Fruit fly (Drosophila melanogaster): ENCODE measurements around the gene Gr64c.

Gr64c gene

dm6 chr3L:4076907-4077306, 48.5 kb downstream of the Gr64c start:
- TF ChIP-seq Myc (optimal IDR thresholded peaks at IDR 0.05) (no peak), ttk (optimal IDR thresholded peaks at IDR 0.05) (no peak), insv (optimal IDR thresholded peaks at IDR 0.05) (no peak), psq (optimal IDR thresholded peaks at IDR 0.05) (no peak), h (optimal IDR thresholded peaks at IDR 0.05) (no peak), Sin3A (optimal IDR thresholded peaks at IDR 0.05) (no peak)

DNA sequence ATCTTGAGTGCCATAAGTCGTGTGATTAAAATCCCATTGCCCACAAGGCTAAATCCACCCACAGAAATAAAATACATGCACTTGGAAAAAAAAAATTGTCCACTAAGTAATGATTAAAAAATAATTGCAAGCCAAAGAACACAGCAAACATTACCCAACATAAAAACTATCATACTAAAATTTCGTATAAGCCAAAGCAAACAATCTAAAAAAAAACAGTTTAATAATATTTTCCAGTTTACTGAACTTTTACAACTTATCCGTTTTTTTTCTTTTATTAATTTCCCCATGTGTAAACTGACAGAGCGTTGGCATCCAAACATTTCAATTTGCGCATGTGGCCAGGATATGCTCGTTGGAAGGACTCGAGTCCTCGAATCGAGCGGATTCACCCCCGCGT, 51.9 kb downstream of the Gr64c start:
- TF ChIP-seq insv (optimal IDR thresholded peaks at IDR 0.05) (no peak), Myc (optimal IDR thresholded peaks at IDR 0.05) (no peak), h (optimal IDR thresholded peaks at IDR 0.05) (no peak), Sin3A (optimal IDR thresholded peaks at IDR 0.05) (no peak), psq (optimal IDR thresholded peaks at IDR 0.05) (no peak), ttk (optimal IDR thresholded peaks at IDR 0.05) (no peak)

DNA sequence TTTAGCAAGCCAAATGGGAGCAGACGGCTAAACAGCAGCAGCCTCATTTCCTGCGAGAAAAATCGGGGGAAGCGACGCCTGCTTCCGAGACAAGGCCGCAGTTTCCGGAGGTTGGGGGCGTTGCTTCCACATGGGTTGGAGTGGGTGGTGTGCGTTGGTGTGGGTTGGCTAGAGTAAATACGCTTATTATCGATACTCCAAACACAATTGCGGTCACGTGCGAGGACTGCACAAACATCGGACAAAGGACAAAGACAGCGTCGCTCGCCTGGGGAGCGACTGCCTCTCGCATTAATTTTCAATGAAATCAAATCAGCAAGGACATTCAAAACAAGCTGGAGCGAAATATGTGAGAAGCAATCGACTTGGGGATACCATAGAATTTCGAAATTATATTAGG, 52.8 kb downstream of the Gr64c start:
- TF ChIP-seq insv (optimal IDR thresholded peaks at IDR 0.05) (no peak), Sin3A (optimal IDR thresholded peaks at IDR 0.05) (no peak), psq (optimal IDR thresholded peaks at IDR 0.05) (no peak), h (optimal IDR thresholded peaks at IDR 0.05) (no peak), ttk (optimal IDR thresholded peaks at IDR 0.05) (no peak), Myc (optimal IDR thresholded peaks at IDR 0.05) (no peak)
